Fruit fly (Drosophila melanogaster) whole organism, pupa: ENCODE data around the gene IFT52.

ENCODE experiments used
- CG10348 ChIP-seq: fragments of 200-800 bp; sonication (Bioruptor generic); IDR thresholded peaks from 2 replicates; pipeline ENCODE4 v1.3.6; 2022; ENCODE audit warnings: missing biosample characterization, missing genetic modification characterization
- CG13204 ChIP-seq: fragments of 200-800 bp; sonication (Bioruptor generic); optimal IDR thresholded peaks from 2 replicates; lab custom pipeline; 2018; ENCODE audit warnings: missing biosample characterization, mild to moderate bottlenecking, missing genetic modification characterization, moderate library complexity
- CG8159 ChIP-seq: fragments of 200-800 bp; sonication (Bioruptor generic); optimal IDR thresholded peaks from 3 replicates; lab custom pipeline; 2018; ENCODE audit warnings: missing biosample characterization, mild to moderate bottlenecking, missing genetic modification characterization, moderate library complexity
- D1 ChIP-seq: fragments of 200-800 bp; sonication (Bioruptor generic); optimal IDR thresholded peaks from 2 replicates; lab custom pipeline; 2018; ENCODE audit warnings: missing biosample characterization, mild to moderate bottlenecking, missing genetic modification characterization, moderate library complexity
- EcR ChIP-seq: fragments of 200-800 bp; sonication (Bioruptor generic); optimal IDR thresholded peaks from 3 replicates; lab custom pipeline; 2019; ENCODE audit warnings: missing biosample characterization, missing genetic modification characterization, mild to moderate bottlenecking, moderate library complexity, missing genetic modification reagents
- Ets98B ChIP-seq: fragments of 200-800 bp; sonication (Bioruptor generic); IDR thresholded peaks from 2 replicates; pipeline ENCODE4 v1.3.6; 2022; ENCODE audit warnings: missing biosample characterization, missing genetic modification characterization
- Pif1A ChIP-seq: fragments of 200-800 bp; sonication (Bioruptor generic); optimal IDR thresholded peaks from 3 replicates; lab custom pipeline; 2016; ENCODE audit warnings: missing biosample characterization, missing genetic modification characterization
- Pif1B ChIP-seq: fragments of 200-800 bp; sonication (Bioruptor generic); optimal IDR thresholded peaks from 3 replicates; lab custom pipeline; 2016; ENCODE audit warnings: missing biosample characterization, missing genetic modification characterization
- Snoo ChIP-seq: fragments of 200-800 bp; sonication (Bioruptor generic); optimal IDR thresholded peaks from 3 replicates; lab custom pipeline; 2017; ENCODE audit warnings: missing biosample characterization, mild to moderate bottlenecking, missing genetic modification characterization, inconsistent platforms
- fd96Ca ChIP-seq: fragments of 200-800 bp; sonication (Bioruptor generic); IDR thresholded peaks from 3 replicates; pipeline ENCODE4 v1.3.6; 2022; ENCODE audit warnings: missing biosample characterization, missing genetic modification characterization
- rn ChIP-seq: fragments of 200-800 bp; sonication (Bioruptor generic); IDR thresholded peaks from 2 replicates; pipeline ENCODE4 v1.3.6; 2022; ENCODE audit warnings: missing biosample characterization, missing genetic modification characterization

DNA sequence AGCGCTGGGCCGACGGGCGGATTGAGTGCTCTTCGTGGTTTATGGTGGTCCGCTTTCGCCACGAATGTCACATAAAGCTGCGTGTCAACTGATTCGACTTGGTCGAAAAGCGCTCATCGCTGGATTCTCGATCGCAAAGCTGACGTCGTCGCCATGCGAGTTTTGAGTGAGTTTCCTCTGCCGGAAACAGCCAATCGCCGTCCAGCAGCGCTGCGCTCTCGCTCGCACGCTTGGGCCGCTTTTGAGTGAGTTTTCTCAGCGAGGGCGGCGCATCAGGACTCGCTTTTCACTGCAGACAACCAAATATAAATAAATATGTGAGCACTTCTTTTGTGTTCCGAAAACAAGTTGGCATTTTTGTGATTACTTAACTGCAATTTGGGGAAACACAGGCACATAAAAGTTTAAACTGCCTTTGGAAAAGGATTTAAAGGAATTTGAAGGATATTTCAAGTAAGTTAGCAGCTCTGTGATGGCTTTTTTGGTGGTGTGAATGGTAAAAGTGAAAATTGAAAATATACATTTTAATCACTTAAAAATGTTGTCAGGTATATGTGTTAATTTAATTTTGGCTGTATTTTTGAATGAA, 10.3 kb downstream of the IFT52 start, which contains the start of gene eya:
- TF ChIP-seq Pif1B = no peak
- no peak for TF ChIP-seq Ets98B (GFP tag; lab: Robert Waterston, UW)
- TF ChIP-seq fd96Ca = no peak
- no peak for TF ChIP-seq CG13204
- no peak for TF ChIP-seq Pif1A (GFP tag; lab: Kevin White, UChicago)
- TF ChIP-seq CG8159 (tag; lab: Kevin White, UChicago) = no peak
- TF ChIP-seq D1 (tag; lab: Kevin White, UChicago) = no peak
- TF ChIP-seq rn (GFP tag; lab: Robert Waterston, UW) = no peak
- no peak for TF ChIP-seq CG10348
- TF ChIP-seq Snoo (tag; lab: Kevin White, UChicago) = no peak
- TF ChIP-seq EcR (GFP tag; lab: Kevin White, UChicago) = no peak
